Worm (Caenorhabditis elegans): Measurements from ENCODE around the gene F22B3.8.
A peak's percentile ranks its signal among the peaks of the same experiment; 100 is the strongest.

ce11 chrIV:11474067-11474466, 49.3 kb upstream of the F22B3.8 start:
- TF ChIP-seq dao-5 (tag; optimal IDR thresholded peaks at IDR 0.05), result peak; percentile 91
- peak; percentile 81 for TF ChIP-seq him-1 (tag; optimal IDR thresholded peaks at IDR 0.05)
- peak; percentile 56 for TF ChIP-seq W03F9.2 (tag; optimal IDR thresholded peaks at IDR 0.05)

Data from whole organism, L4/young adult.